Fruit fly (Drosophila melanogaster) whole organism, wandering third instar larva: ENCODE results near the gene CG18178.

Experiments
- CG9705 ChIP-seq: fragments of 200-800 bp; sonication (Bioruptor generic); optimal IDR thresholded peaks from 2 replicates; lab custom pipeline; 2018; ENCODE audit warnings: missing biosample characterization, mild to moderate bottlenecking, missing genetic modification characterization
- Dfd ChIP-seq: fragments of >200 bp; optimal IDR thresholded peaks from 2 replicates; lab custom pipeline; 2017; ENCODE audit warnings: missing biosample characterization, missing genetic modification characterization
- dsf ChIP-seq: sonication (Bioruptor generic); optimal IDR thresholded peaks from 2 replicates; lab custom pipeline; 2016; ENCODE audit warnings: missing biosample characterization, missing genetic modification characterization, borderline replicate concordance
- foxo ChIP-seq, 2 experiments: fragments of 200-800 bp; sonication (Bioruptor generic); optimal IDR thresholded peaks; 2 replicates in 1 of 2; 3 replicates in 1 of 2; lab custom pipeline; 2016 to 2017; ENCODE audit warnings: missing biosample characterization in 2 of 2, missing genetic modification characterization in 2 of 2
- fru ChIP-seq: fragments of 200-800 bp; sonication (Bioruptor generic); optimal IDR thresholded peaks from 3 replicates; lab custom pipeline; 2016; ENCODE audit warnings: missing biosample characterization, mild to moderate bottlenecking, missing genetic modification characterization
- lola ChIP-seq: fragments of >200 bp; optimal IDR thresholded peaks from 2 replicates; lab custom pipeline; 2017; ENCODE audit warnings: missing biosample characterization, missing genetic modification characterization
- sage ChIP-seq: fragments of 200-800 bp; sonication (Bioruptor generic); optimal IDR thresholded peaks from 2 replicates; lab custom pipeline; 2016; ENCODE audit warnings: missing biosample characterization, mild to moderate bottlenecking, missing genetic modification characterization
- usp ChIP-seq: fragments of >200 bp; optimal IDR thresholded peaks from 2 replicates; lab custom pipeline; 2017; ENCODE audit warnings: missing biosample characterization, missing genetic modification characterization

DNA sequence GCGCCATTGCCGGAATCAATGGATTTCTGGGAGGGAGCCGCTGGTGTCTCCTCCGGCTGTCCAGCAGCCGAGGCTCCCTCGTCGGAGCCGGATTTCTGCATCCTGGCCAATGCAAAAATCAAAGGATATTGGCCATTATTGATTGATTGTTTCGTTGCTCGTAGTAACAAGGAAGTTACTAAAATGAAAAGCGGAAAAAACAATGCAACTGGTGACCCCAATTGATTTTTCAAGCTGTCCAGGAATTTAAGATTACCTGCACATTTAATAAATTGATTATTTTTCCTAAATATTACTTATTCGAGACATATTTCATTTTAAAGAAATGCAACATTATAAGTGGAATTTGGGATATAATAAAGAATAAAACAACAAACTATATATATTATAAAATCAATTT lies 15.4 kb downstream of the CG18178 start, which contains the start of gene CG6761:
- TF ChIP-seq Dfd (GFP tag; lab: Kevin White, UChicago) (no peak), usp (GFP tag; lab: Kevin White, UChicago) (no peak), dsf (GFP tag; lab: Kevin White, UChicago) (no peak), fru (GFP tag; lab: Kevin White, UChicago) (no peak), foxo (GFP tag; optimal IDR thresholded peaks at IDR 0.05; lab: Kevin White, UChicago) (no peak), sage (no peak), lola (GFP tag; lab: Kevin White, UChicago) (no peak), CG9705 (GFP tag; lab: Kevin White, UChicago) (no peak)
